Worm (Caenorhabditis elegans) whole organism, L1 larva: Measurements from ENCODE around the gene F10E9.2.

Experiments
- ceh-63 ChIP-seq: fragments of 200-800 bp; sonication (Bioruptor generic); optimal IDR thresholded peaks from 2 replicates; lab custom pipeline; 2018; ENCODE audit warnings: mild to moderate bottlenecking, missing genetic modification characterization, missing compliant biosample characterization
- efl-3 ChIP-seq: fragments of 200-800 bp; sonication (Bioruptor generic); optimal IDR thresholded peaks from 2 replicates; lab custom pipeline; 2018; ENCODE audit warnings: mild to moderate bottlenecking, missing genetic modification characterization, missing compliant biosample characterization
- egl-27 ChIP-seq, 2 experiments: fragments of 150-350 bp in 1 of 2; sonication (generic microtip); optimal IDR thresholded peaks; 3 replicates each; lab custom pipeline; 2017 to 2018; ENCODE audit warnings: missing biosample characterization in 2 of 2, missing genetic modification characterization in 2 of 2, missing genetic modification reagents in 2 of 2
- hlh-4 ChIP-seq: sonication (generic microtip); optimal IDR thresholded peaks from 2 replicates; lab custom pipeline; 2016; ENCODE audit warnings: mild to moderate bottlenecking, missing genetic modification characterization, missing compliant biosample characterization
- lin-15B ChIP-seq: fragments of 150-350 bp; sonication (generic microtip); optimal IDR thresholded peaks from 3 replicates; lab custom pipeline; 2014; ENCODE audit warnings: missing biosample characterization, missing genetic modification characterization
- lin-39 ChIP-seq: fragments of 150-350 bp; optimal IDR thresholded peaks from 2 replicates; lab custom pipeline; 2014; ENCODE audit warnings: missing biosample characterization, missing genetic modification reagents, missing genetic modification characterization
- nhr-84 ChIP-seq: sonication (generic microtip); optimal IDR thresholded peaks from 2 replicates; lab custom pipeline; 2017; ENCODE audit warnings: missing biosample characterization, missing genetic modification characterization
- snpc-4 ChIP-seq: fragments of 150-350 bp; optimal IDR thresholded peaks from 2 replicates; lab custom pipeline; 2014; ENCODE audit warnings: missing biosample characterization, missing genetic modification characterization
- xbp-1 ChIP-seq: sonication (generic microtip); optimal IDR thresholded peaks from 2 replicates; lab custom pipeline; 2016; ENCODE audit warnings: missing genetic modification characterization, missing compliant biosample characterization
- ztf-11 ChIP-seq, 2 experiments: sonication (generic microtip); optimal IDR thresholded peaks; 2 replicates each; lab custom pipeline; 2016 to 2017; ENCODE audit warnings: missing genetic modification characterization in 2 of 2, missing biosample characterization in 1 of 2, missing compliant biosample characterization in 1 of 2

ce11 chrIII:8289181-8289580, 23.3 kb upstream of the F10E9.2 start:
- TF ChIP-seq lin-39 (tag; lab: Kevin White, UChicago) (no peak), ceh-63 (GFP tag; lab: Kevin White, UChicago) (no peak), snpc-4 (no peak), nhr-84 (tag; lab: Kevin White, UChicago) (no peak), ztf-11 (tag; optimal IDR thresholded peaks at IDR 0.05; lab: Kevin White, UChicago) (no peak), egl-27 (tag; optimal IDR thresholded peaks at IDR 0.05; lab: Kevin White, UChicago) (no peak), xbp-1 (tag; lab: Kevin White, UChicago) (no peak), hlh-4 (tag; lab: Kevin White, UChicago) (no peak), efl-3 (GFP tag; lab: Kevin White, UChicago) (no peak), lin-15B (tag; lab: Kevin White, UChicago) (no peak)
